Worm (Caenorhabditis elegans) whole organism, mixed stage, embryonic: Measurements from ENCODE around the gene Y116F11B.2.

Experiments
- lin-32 ChIP-seq: fragments of 200-800 bp; sonication (Bioruptor generic); optimal IDR thresholded peaks from 2 replicates; lab custom pipeline; 2018; ENCODE audit warnings: mild to moderate bottlenecking, missing genetic modification characterization, missing compliant biosample characterization
- sem-2 ChIP-seq: fragments of 200-800 bp; sonication (Bioruptor generic); optimal IDR thresholded peaks from 2 replicates; lab custom pipeline; 2018; ENCODE audit warnings: mild to moderate bottlenecking, missing genetic modification characterization, missing compliant biosample characterization

DNA sequence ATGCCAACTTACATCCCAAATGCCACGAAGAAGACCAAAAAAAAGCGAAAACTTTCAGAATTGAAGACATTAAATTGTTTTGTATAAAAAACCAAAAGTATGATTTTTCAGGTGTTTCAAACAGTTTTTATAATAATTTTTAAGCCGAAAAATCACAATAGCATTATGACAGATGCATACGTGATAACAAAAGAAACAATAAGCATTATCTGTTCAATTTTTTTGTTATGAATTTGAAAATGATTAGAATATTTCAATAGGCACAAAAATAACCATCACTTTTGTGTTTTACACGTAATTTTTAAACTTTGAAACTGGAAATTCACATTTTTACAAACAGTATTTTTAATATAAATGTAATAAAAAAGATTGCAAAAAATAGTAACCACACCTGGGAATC lies 21.2 kb upstream of the Y116F11B.2 start, which contains the start of gene Y116F11B.17:
- TF ChIP-seq sem-2 (GFP tag; lab: Kevin White, UChicago): no peak
- no peak for TF ChIP-seq lin-32
